Worm (Caenorhabditis elegans): Measurements from ENCODE around the gene C06G4.4.

C06G4.4 gene

ce11 chrIII:7977777-7978176 is at the start of gene C06G4.4:
TSS of gene C06G4.4 (minus strand) at chrIII:7977812.
- TF ChIP-seq C34B4.2 (tag; optimal IDR thresholded peaks at IDR 0.05), result no peak
- no peak for TF ChIP-seq pqm-1 (tag; optimal IDR thresholded peaks at IDR 0.05)
- TF ChIP-seq blmp-1 (tag; optimal IDR thresholded peaks at IDR 0.05), result no peak
- TF ChIP-seq unc-98 (GFP tag; IDR thresholded peaks at IDR 0.05), result no peak
- no peak for TF ChIP-seq ztf-4 (tag; optimal IDR thresholded peaks at IDR 0.05)
- no peak for TF ChIP-seq ama-1 (optimal IDR thresholded peaks at IDR 0.05)
- no peak for TF ChIP-seq xbp-1 (tag; optimal IDR thresholded peaks at IDR 0.05)
- TF ChIP-seq pag-3 (tag; optimal IDR thresholded peaks at IDR 0.05; ENCODE audit: borderline replicate concordance, insufficient read depth), result no peak
- no peak for TF ChIP-seq fkh-10 (GFP tag; optimal IDR thresholded peaks at IDR 0.05)
- TF ChIP-seq ces-1 (GFP tag; optimal IDR thresholded peaks at IDR 0.05), result no peak
- no peak for TF ChIP-seq ceh-90 (tag; optimal IDR thresholded peaks at IDR 0.05)
- TF ChIP-seq lin-39 (tag; optimal IDR thresholded peaks at IDR 0.05), result no peak
- no peak for TF ChIP-seq nhr-19 (GFP tag; conservative IDR thresholded peaks at IDR 0.05)
- TF ChIP-seq elt-2 (tag; optimal IDR thresholded peaks at IDR 0.05), result no peak
- no peak for TF ChIP-seq ceh-63 (GFP tag; optimal IDR thresholded peaks at IDR 0.05)
- TF ChIP-seq elt-3 (tag; optimal IDR thresholded peaks at IDR 0.05), result no peak
- no peak for TF ChIP-seq grh-1 (GFP tag; IDR thresholded peaks at IDR 0.05)
- TF ChIP-seq jun-1 (tag; optimal IDR thresholded peaks at IDR 0.05), result no peak

DNA sequence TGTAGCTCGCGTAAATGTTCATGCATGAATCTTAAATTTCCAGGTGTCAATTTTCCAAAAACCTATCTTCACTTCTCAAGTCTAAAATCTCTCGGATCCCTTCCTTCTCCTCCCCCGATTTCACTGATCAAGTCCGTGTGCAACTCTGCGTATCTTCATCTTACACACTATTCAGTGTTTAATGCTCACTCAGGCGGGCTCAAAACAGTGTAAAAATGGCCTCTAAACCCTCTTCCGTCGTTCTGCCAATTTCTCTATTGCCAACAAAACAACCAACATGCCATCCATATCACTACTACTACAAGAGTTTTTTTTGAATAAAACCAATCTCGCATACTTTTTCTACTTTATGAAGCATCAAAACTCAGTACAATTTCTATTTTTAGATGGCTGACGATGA is 44.5 kb upstream of the C06G4.4 start, which contains the start of gene F44B9.2:
TSS of gene F44B9.2 (plus strand) at position 387 of the 400 bp plus-strand sequence.
- TF ChIP-seq pag-3 (tag; optimal IDR thresholded peaks at IDR 0.05; ENCODE audit: borderline replicate concordance, insufficient read depth) (peak; percentile 86), hlh-17 (GFP tag; optimal IDR thresholded peaks at IDR 0.05; ENCODE audit: borderline replicate concordance) (no peak), rnt-1 (tag; optimal IDR thresholded peaks at IDR 0.05) (peak; percentile 26), unc-130 (tag; optimal IDR thresholded peaks at IDR 0.05) (no peak), dsc-1 (tag; optimal IDR thresholded peaks at IDR 0.05) (peak; percentile 53), lin-14 (GFP tag; optimal IDR thresholded peaks at IDR 0.05) (peak; percentile 61)

ce11 chrIII:8020823-8021332 is 43.3 kb upstream of the C06G4.4 start, which contains the start of gene lin-36:
TSS of gene lin-36 (minus strand) at chrIII:8020873.
- TF ChIP-seq ceh-8 (GFP tag; optimal IDR thresholded peaks at IDR 0.05), result no peak
- no peak for TF ChIP-seq C34B4.2 (tag; optimal IDR thresholded peaks at IDR 0.05)
- peak; percentile 81 for TF ChIP-seq C16A3.4 (tag; optimal IDR thresholded peaks at IDR 0.05)
- TF ChIP-seq jun-1 (tag; optimal IDR thresholded peaks at IDR 0.05), result peak; percentile 79
- peak; percentile 52; the same call in 1 of the 2 replicates for TF ChIP-seq mab-9 (GFP tag; IDR thresholded peaks at IDR 0.05)
- no peak for TF ChIP-seq nhr-76 (tag; optimal IDR thresholded peaks at IDR 0.05)
- peak; percentile 32 for TF ChIP-seq elt-2 (tag; optimal IDR thresholded peaks at IDR 0.05)
- no peak for TF ChIP-seq sox-4 (tag; optimal IDR thresholded peaks at IDR 0.05)
- peak; percentile 90 for TF ChIP-seq lin-14 (GFP tag; optimal IDR thresholded peaks at IDR 0.05)
- TF ChIP-seq fkh-10 (GFP tag; optimal IDR thresholded peaks at IDR 0.05), result no peak
- peak; percentile 88 to 91 for TF ChIP-seq lsy-2 (tag; optimal IDR thresholded peaks at IDR 0.05)
- TF ChIP-seq nhr-237 (tag; optimal IDR thresholded peaks at IDR 0.05), result no peak
- peak; percentile 92 for TF ChIP-seq nhr-85 (tag)
- peak in 2 of 6 experiments; percentile 72 to 77 for TF ChIP-seq elt-3 (tag; optimal IDR thresholded peaks at IDR 0.05)
- peak; percentile 72 for TF ChIP-seq unc-62 (GFP tag; optimal IDR thresholded peaks at IDR 0.05)
- TF ChIP-seq ceh-88 (GFP tag; IDR thresholded peaks at IDR 0.05), result peak; percentile 19; the same call in 1 of the 2 replicates
- TF ChIP-seq blmp-1 (tag; optimal IDR thresholded peaks at IDR 0.05), result peak; percentile 67
- TF ChIP-seq lin-15B (tag; optimal IDR thresholded peaks at IDR 0.05), result peak; percentile 80
- peak; percentile 93 for TF ChIP-seq dsc-1 (tag; optimal IDR thresholded peaks at IDR 0.05)
- TF ChIP-seq sup-37 (GFP tag; optimal IDR thresholded peaks at IDR 0.05), result no peak
- no peak for TF ChIP-seq fkh-4 (tag; optimal IDR thresholded peaks at IDR 0.05; ENCODE audit: borderline replicate concordance)
- TF ChIP-seq lin-13 (GFP tag; optimal IDR thresholded peaks at IDR 0.05), result peak; percentile 83
- peak; percentile 91 for TF ChIP-seq tbx-2 (tag; optimal IDR thresholded peaks at IDR 0.05)
- TF ChIP-seq nhr-77 (tag; optimal IDR thresholded peaks at IDR 0.05), result peak; percentile 62
- TF ChIP-seq aha-1 (tag; optimal IDR thresholded peaks at IDR 0.05), result no peak
- peak; percentile 9 for TF ChIP-seq pax-3 (tag; optimal IDR thresholded peaks at IDR 0.05)
- peak; percentile 69 for TF ChIP-seq lir-3 (tag; optimal IDR thresholded peaks at IDR 0.05; ENCODE audit: poor library complexity)
- TF ChIP-seq pqm-1 (tag; optimal IDR thresholded peaks at IDR 0.05), result no peak
- TF ChIP-seq zag-1 (tag; optimal IDR thresholded peaks at IDR 0.05), result peak; percentile 10
- TF ChIP-seq mdl-1 (tag; optimal IDR thresholded peaks at IDR 0.05), result peak in 1 of 2 experiments; percentile 64
- TF ChIP-seq lin-39 (tag; optimal IDR thresholded peaks at IDR 0.05), result peak; percentile 36
- TF ChIP-seq fos-1 (tag; optimal IDR thresholded peaks at IDR 0.05), result peak; percentile 71
- TF ChIP-seq hlh-4 (tag; optimal IDR thresholded peaks at IDR 0.05), result no peak
- TF ChIP-seq ztf-11 (tag; optimal IDR thresholded peaks at IDR 0.05), result peak in 1 of 2 experiments; percentile 76
- no peak for TF ChIP-seq ceh-63 (GFP tag; optimal IDR thresholded peaks at IDR 0.05)

Data from whole organism, L1 larva.